Fruit fly (Drosophila melanogaster): ENCODE data around the gene CG17219.

DNA sequence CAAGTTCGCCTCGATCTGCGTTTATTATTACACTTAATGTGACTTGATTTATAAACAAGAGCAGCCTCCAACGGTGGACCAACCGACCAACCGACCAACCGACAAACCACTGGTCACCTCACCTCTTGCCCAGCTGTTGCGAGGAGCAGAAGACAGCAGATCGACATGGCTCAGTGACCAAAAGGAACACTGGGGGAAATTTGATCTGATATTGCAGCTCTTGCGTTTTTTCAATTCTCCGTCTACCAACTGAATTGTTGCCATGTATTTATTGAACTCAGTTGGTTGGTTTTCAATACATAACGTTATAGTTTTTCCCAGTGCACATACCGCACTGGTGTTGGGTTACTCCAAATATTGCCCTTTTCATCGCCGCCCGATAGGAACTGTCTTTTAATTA is 24.5 kb upstream of the CG17219 start:
- TF ChIP-seq fd96Ca (GFP tag; IDR thresholded peaks at IDR 0.05) (peak; percentile 55; the same call in 2 of the 3 replicates), D1 (tag; optimal IDR thresholded peaks at IDR 0.05) (no peak), EcR (GFP tag; optimal IDR thresholded peaks at IDR 0.05) (peak; percentile 61)

Measured in whole organism, pupa.